Worm (Caenorhabditis elegans) whole organism, mixed stage, embryonic: ENCODE measurements around the gene sfxn-1.2.

ENCODE experiments used
- unc-39 ChIP-seq: fragments of 150-350 bp; optimal IDR thresholded peaks from 2 replicates; lab custom pipeline; 2014; ENCODE audit warnings: missing biosample characterization, missing genetic modification characterization
- unc-62 ChIP-seq: fragments of 150-350 bp; optimal IDR thresholded peaks from 2 replicates; lab custom pipeline; 2014; ENCODE audit warnings: missing biosample characterization, missing genetic modification reagents, missing genetic modification characterization

- TF ChIP-seq unc-62 (GFP tag; lab: Kevin White, UChicago) (no peak), unc-39 (no peak)
Observed at ce11 chrII:11221771-11222355, 36.0 kb downstream of the sfxn-1.2 start, which contains the start of gene plpr-1.
